Fruit fly (Drosophila melanogaster) whole organism, embryonic: ENCODE results near the gene Lcp65Ag2.
A peak's percentile ranks its signal among the peaks of the same experiment; 100 is the strongest.

Experiments used
- Antp ChIP-seq: fragments of 200-800 bp; sonication (Bioruptor generic); optimal IDR thresholded peaks from 3 replicates; lab custom pipeline; 2016; ENCODE audit warnings: missing biosample characterization, missing genetic modification characterization
- Asciz ChIP-seq: fragments of 200-800 bp; sonication (Bioruptor generic); optimal IDR thresholded peaks from 2 replicates; lab custom pipeline; 2017; ENCODE audit warnings: missing biosample characterization, mild to moderate bottlenecking, missing genetic modification characterization, missing genetic modification reagents
- CG12219 ChIP-seq: fragments of 200-800 bp; sonication (Bioruptor generic); optimal IDR thresholded peaks from 3 replicates; lab custom pipeline; 2018; ENCODE audit warnings: missing biosample characterization, mild to moderate bottlenecking, missing genetic modification characterization
- CG16779 ChIP-seq: fragments of 200-800 bp; sonication (Bioruptor generic); IDR thresholded peaks from 2 replicates; pipeline ENCODE4 v1.3.6; 2022; ENCODE audit warnings: missing biosample characterization, missing genetic modification characterization
- CG17186 ChIP-seq: fragments of 200-800 bp; sonication (Bioruptor generic); optimal IDR thresholded peaks from 3 replicates; lab custom pipeline; 2017; ENCODE audit warnings: missing biosample characterization, missing genetic modification reagents, missing genetic modification characterization
- CG17568 ChIP-seq: fragments of 200-800 bp; sonication (Bioruptor generic); optimal IDR thresholded peaks from 2 replicates; lab custom pipeline; 2018; ENCODE audit warnings: missing biosample characterization, mild to moderate bottlenecking, missing genetic modification characterization, moderate library complexity
- CG17912 ChIP-seq: fragments of 200-800 bp; sonication (Bioruptor generic); optimal IDR thresholded peaks from 2 replicates; lab custom pipeline; 2018; ENCODE audit warnings: missing biosample characterization, mild to moderate bottlenecking, missing genetic modification characterization
- CG2120 ChIP-seq: fragments of 200-800 bp; sonication (Bioruptor generic); optimal IDR thresholded peaks from 3 replicates; lab custom pipeline; 2016; ENCODE audit warnings: missing biosample characterization, missing genetic modification characterization
- CG32532 ChIP-seq: fragments of 200-800 bp; sonication (Bioruptor generic); IDR thresholded peaks from 2 replicates; pipeline ENCODE4 v1.3.6; 2022; ENCODE audit warnings: missing biosample characterization, missing genetic modification characterization
- CG32772 ChIP-seq: fragments of 200-800 bp; sonication (Bioruptor generic); IDR thresholded peaks from 2 replicates; pipeline ENCODE4 v1.3.6; 2022; ENCODE audit warnings: missing biosample characterization, missing genetic modification characterization
- CG33213 ChIP-seq: fragments of 200-800 bp; sonication (Bioruptor generic); optimal IDR thresholded peaks from 3 replicates; lab custom pipeline; 2016; ENCODE audit warnings: missing biosample characterization, missing genetic modification characterization
- CG3995 ChIP-seq: fragments of 200-800 bp; sonication (Bioruptor generic); optimal IDR thresholded peaks from 3 replicates; lab custom pipeline; 2016; ENCODE audit warnings: missing biosample characterization, missing genetic modification characterization
- CG4360 ChIP-seq: fragments of 200-800 bp; sonication (Bioruptor generic); IDR thresholded peaks from 2 replicates; pipeline ENCODE4 v1.3.6; 2022; ENCODE audit warnings: missing biosample characterization, missing genetic modification characterization
- CG4617 ChIP-seq: fragments of 200-800 bp; sonication (Bioruptor generic); optimal IDR thresholded peaks from 3 replicates; lab custom pipeline; 2016; ENCODE audit warnings: missing biosample characterization, missing genetic modification characterization, borderline replicate concordance
- CG4854 ChIP-seq: fragments of 200-800 bp; sonication (Bioruptor generic); optimal IDR thresholded peaks from 2 replicates; lab custom pipeline; 2016; ENCODE audit warnings: missing biosample characterization, missing genetic modification characterization, inconsistent platforms
- CG6654 ChIP-seq: fragments of 200-800 bp; sonication (Bioruptor generic); optimal IDR thresholded peaks from 2 replicates; lab custom pipeline; 2017; ENCODE audit warnings: missing biosample characterization, mild to moderate bottlenecking, missing genetic modification characterization
- CG6765 ChIP-seq: fragments of 200-800 bp; sonication (Bioruptor generic); optimal IDR thresholded peaks from 3 replicates; lab custom pipeline; 2017; ENCODE audit warnings: missing biosample characterization, mild to moderate bottlenecking, missing genetic modification characterization
- CG6791 ChIP-seq: fragments of 200-800 bp; sonication (Bioruptor generic); IDR thresholded peaks from 3 replicates; pipeline ENCODE4 v1.3.6; 2022; ENCODE audit warnings: missing biosample characterization, missing genetic modification characterization; ENCODE audit not compliant: partially characterized antibody
- CG7271 ChIP-seq: fragments of 200-800 bp; sonication (Bioruptor generic); optimal IDR thresholded peaks from 2 replicates; lab custom pipeline; 2018; ENCODE audit warnings: missing biosample characterization, mild to moderate bottlenecking, missing genetic modification characterization, moderate library complexity
- D19A ChIP-seq: fragments of 200-800 bp; optimal IDR thresholded peaks from 3 replicates; lab custom pipeline; 2019; ENCODE audit warnings: missing biosample characterization, mild to moderate bottlenecking, missing genetic modification characterization, moderate library complexity
- Dad ChIP-seq: fragments of 200-800 bp; sonication (Bioruptor generic); optimal IDR thresholded peaks from 3 replicates; lab custom pipeline; 2016; ENCODE audit warnings: missing biosample characterization, missing genetic modification characterization
- Dll ChIP-seq: fragments of 200-800 bp; sonication (Bioruptor generic); IDR thresholded peaks from 4 replicates; pipeline ENCODE4 v1.3.6; 2022; ENCODE audit warnings: missing biosample characterization, missing genetic modification characterization; ENCODE audit not compliant: partially characterized antibody
- Ets97D ChIP-seq: fragments of 200-800 bp; sonication (Bioruptor generic); optimal IDR thresholded peaks from 3 replicates; lab custom pipeline; 2016; ENCODE audit warnings: missing biosample characterization, missing genetic modification characterization
- Fer2 ChIP-seq: fragments of 200-800 bp; sonication (Bioruptor generic); optimal IDR thresholded peaks from 2 replicates; lab custom pipeline; 2018; ENCODE audit warnings: missing biosample characterization, mild to moderate bottlenecking, missing genetic modification characterization, moderate library complexity
- Hmr ChIP-seq: fragments of 200-800 bp; sonication (Bioruptor generic); optimal IDR thresholded peaks from 3 replicates; lab custom pipeline; 2017; ENCODE audit warnings: mild to moderate bottlenecking, missing biosample characterization, missing genetic modification reagents, missing genetic modification characterization
- Jarid2 ChIP-seq: fragments of 200-800 bp; sonication (Bioruptor generic); optimal IDR thresholded peaks from 3 replicates; lab custom pipeline; 2017; ENCODE audit warnings: mild to moderate bottlenecking, missing biosample characterization, missing genetic modification reagents, missing genetic modification characterization
- Lpt ChIP-seq: fragments of >200 bp; optimal IDR thresholded peaks from 2 replicates; lab custom pipeline; 2018; ENCODE audit warnings: missing biosample characterization, missing genetic modification characterization
- MBD-R2 ChIP-seq: fragments of 200-800 bp; sonication (Bioruptor generic); IDR thresholded peaks from 2 replicates; pipeline ENCODE4 v1.3.6; 2022; ENCODE audit warnings: missing biosample characterization, missing genetic modification characterization
- NC2β ChIP-seq: fragments of 200-800 bp; sonication (Bioruptor generic); optimal IDR thresholded peaks from 2 replicates; lab custom pipeline; 2016; ENCODE audit warnings: missing biosample characterization, missing genetic modification characterization
- PHDP ChIP-seq: fragments of 200-800 bp; sonication (Bioruptor generic); optimal IDR thresholded peaks from 3 replicates; lab custom pipeline; 2018; ENCODE audit warnings: missing biosample characterization, mild to moderate bottlenecking, missing genetic modification characterization, moderate library complexity
- Xbp1 ChIP-seq: fragments of 200-800 bp; sonication (Bioruptor generic); optimal IDR thresholded peaks from 3 replicates; lab custom pipeline; 2016; ENCODE audit warnings: missing biosample characterization, mild to moderate bottlenecking, missing genetic modification characterization
- ap ChIP-seq: fragments of 200-800 bp; sonication (Bioruptor generic); IDR thresholded peaks from 2 replicates; pipeline ENCODE4 v1.3.6; 2022; ENCODE audit warnings: missing biosample characterization, missing genetic modification characterization
- ara ChIP-seq: fragments of 200-800 bp; sonication (Bioruptor generic); IDR thresholded peaks from 2 replicates; pipeline ENCODE4 v1.3.6; 2022; ENCODE audit warnings: missing biosample characterization, missing genetic modification characterization
- dysf ChIP-seq: fragments of 200-800 bp; sonication (Bioruptor generic); IDR thresholded peaks from 3 replicates; pipeline ENCODE4 v1.3.6; 2022; ENCODE audit warnings: missing biosample characterization, missing genetic modification characterization
- emc ChIP-seq: fragments of 200-800 bp; sonication (Bioruptor generic); optimal IDR thresholded peaks from 2 replicates; lab custom pipeline; 2016; ENCODE audit warnings: missing biosample characterization, missing genetic modification characterization
- eve ChIP-seq, 2 experiments: fragments of >200 bp; optimal IDR thresholded peaks; 2 replicates each; lab custom pipeline; 2017; ENCODE audit warnings: missing biosample characterization in 2 of 2, missing genetic modification characterization in 2 of 2
- fd3F ChIP-seq: fragments of 200-800 bp; sonication (Bioruptor generic); optimal IDR thresholded peaks from 2 replicates; lab custom pipeline; 2018; ENCODE audit warnings: missing biosample characterization, mild to moderate bottlenecking, missing genetic modification characterization, moderate library complexity
- fru ChIP-seq: fragments of >200 bp; optimal IDR thresholded peaks from 2 replicates; lab custom pipeline; 2017
- grau ChIP-seq: fragments of 200-800 bp; optimal IDR thresholded peaks from 3 replicates; lab custom pipeline; 2019; ENCODE audit warnings: missing biosample characterization, mild to moderate bottlenecking, missing genetic modification characterization, moderate library complexity
- her ChIP-seq: fragments of 200-800 bp; sonication (Bioruptor generic); optimal IDR thresholded peaks from 2 replicates; lab custom pipeline; 2016; ENCODE audit warnings: missing biosample characterization, missing genetic modification characterization
- nerfin-2 ChIP-seq: fragments of 200-800 bp; sonication (Bioruptor generic); IDR thresholded peaks from 2 replicates; pipeline ENCODE4 v1.3.6; 2022; ENCODE audit warnings: missing biosample characterization, missing genetic modification characterization; ENCODE audit not compliant: partially characterized antibody
- pan ChIP-seq, 4 experiments: fragments of >200 bp in 3 of 4; fragments of 200-800 bp in 1 of 4; sonication (Bioruptor generic) in 1 of 4; optimal IDR thresholded peaks in 3 of 4; IDR thresholded peaks in 1 of 4; 2 replicates each; pipeline versions ENCODE4 v1.3.6 to Lab custom; 2017 to 2022; ENCODE audit warnings: missing biosample characterization in 2 of 4, missing genetic modification characterization in 2 of 4, mixed read lengths in 1 of 4
- prd ChIP-seq, 3 experiments: fragments of >200 bp in 2 of 3; fragments of 200-800 bp in 1 of 3; sonication (Bioruptor generic) in 1 of 3; optimal IDR thresholded peaks in 2 of 3; IDR thresholded peaks in 1 of 3; 2 replicates in 2 of 3; 3 replicates in 1 of 3; pipeline versions ENCODE4 v1.3.6 to Lab custom; 2017 to 2022; ENCODE audit warnings: missing biosample characterization in 1 of 3, missing genetic modification characterization in 1 of 3
- rib ChIP-seq: fragments of 200-800 bp; sonication (Bioruptor generic); IDR thresholded peaks from 2 replicates; pipeline ENCODE4 v1.3.6; 2022; ENCODE audit warnings: missing biosample characterization, missing genetic modification characterization
- row ChIP-seq: fragments of 200-800 bp; sonication (Bioruptor generic); IDR thresholded peaks from 3 replicates; pipeline ENCODE4 v1.3.6; 2022; ENCODE audit warnings: missing biosample characterization, missing genetic modification characterization
- slou ChIP-seq: fragments of 200-800 bp; sonication (Bioruptor generic); optimal IDR thresholded peaks from 3 replicates; lab custom pipeline; 2016; ENCODE audit warnings: missing biosample characterization, missing genetic modification characterization
- sob ChIP-seq: fragments of 200-800 bp; sonication (Bioruptor generic); IDR thresholded peaks from 2 replicates; pipeline ENCODE4 v1.3.6; 2022; ENCODE audit warnings: missing biosample characterization, missing genetic modification characterization
- tio ChIP-seq: fragments of 200-800 bp; sonication (Bioruptor generic); optimal IDR thresholded peaks from 2 replicates; lab custom pipeline; 2017; ENCODE audit warnings: missing biosample characterization, missing genetic modification characterization, inconsistent platforms
- zfh1 ChIP-seq: fragments of 200-800 bp; sonication (Bioruptor generic); IDR thresholded peaks from 3 replicates; pipeline ENCODE4 v1.3.6; 2022; ENCODE audit warnings: missing biosample characterization, missing genetic modification characterization
- zfh2 ChIP-seq: fragments of 200-800 bp; sonication (Bioruptor generic); optimal IDR thresholded peaks from 2 replicates; lab custom pipeline; 2016; ENCODE audit warnings: missing biosample characterization, missing genetic modification characterization

Lcp65Ag2 gene

DNA sequence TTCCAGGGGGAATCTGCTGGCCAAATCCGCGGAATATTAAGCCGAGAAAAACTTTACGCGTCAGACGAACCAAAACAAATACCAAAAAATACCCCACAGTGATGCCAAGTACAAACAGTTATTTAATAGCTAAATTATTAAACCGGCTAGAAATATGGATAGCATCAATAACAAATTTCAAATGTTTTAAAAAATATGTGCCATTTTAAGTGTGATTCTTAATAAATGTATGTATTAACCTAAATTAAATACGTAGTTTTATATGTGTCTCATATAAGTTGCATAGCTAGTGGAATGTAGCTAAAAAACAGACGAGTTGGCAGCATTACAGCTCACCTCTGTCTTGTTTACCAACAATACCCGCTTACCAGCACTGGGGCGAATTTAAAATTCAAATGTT lies 48.4 kb upstream of the Lcp65Ag2 start, which contains the start of gene CG10274 (continued):
- TF ChIP-seq CG3995 (GFP tag; lab: Kevin White, UChicago) = peak; percentile 79
- peak; percentile 33 for TF ChIP-seq CG7271 (tag; lab: Kevin White, UChicago)
- peak; percentile 65 for TF ChIP-seq Ets97D (GFP tag; lab: Kevin White, UChicago)
- no peak for TF ChIP-seq Asciz (GFP tag; lab: Kevin White, UChicago)
- TF ChIP-seq emc (GFP tag; lab: Kevin White, UChicago) = peak; percentile 47
- no peak for TF ChIP-seq CG17568 (GFP tag; lab: Kevin White, UChicago)
- TF ChIP-seq zfh1 (GFP tag; lab: Robert Waterston, UW) = peak; percentile 53; the same call in 1 of the 3 replicates
- no peak for TF ChIP-seq eve (GFP tag; optimal IDR thresholded peaks at IDR 0.05; lab: Kevin White, UChicago)
- TF ChIP-seq zfh2 (GFP tag; lab: Kevin White, UChicago) = peak; percentile 80
- peak; percentile 87 for TF ChIP-seq Xbp1 (GFP tag; lab: Kevin White, UChicago)
- TF ChIP-seq Dad = peak; percentile 49
- no peak for TF ChIP-seq Dll (GFP tag; lab: Robert Waterston, UW)
- no peak for TF ChIP-seq pan (optimal IDR thresholded peaks at IDR 0.05; lab: Kevin White, UChicago)
- TF ChIP-seq pan (GFP tag; optimal IDR thresholded peaks at IDR 0.05 in 1 of 2, IDR thresholded peaks at IDR 0.05 in 1 of 2) = peak in 1 of 2 experiments; percentile 55
- TF ChIP-seq fd3F = peak; percentile 70
- TF ChIP-seq prd (optimal IDR thresholded peaks at IDR 0.05; lab: Kevin White, UChicago) = no peak
- TF ChIP-seq prd (GFP tag; IDR thresholded peaks at IDR 0.05; lab: Robert Waterston, UW) = peak; percentile 82
- TF ChIP-seq MBD-R2 (GFP tag; lab: Robert Waterston, UW) = peak; percentile 89
- TF ChIP-seq D19A = no peak
- no peak for TF ChIP-seq CG4360 (GFP tag; lab: Robert Waterston, UW)
- peak; percentile 66 for TF ChIP-seq CG32532
- TF ChIP-seq row (GFP tag; lab: Robert Waterston, UW) = peak; percentile 97
- peak; percentile 51 for TF ChIP-seq Antp (GFP tag; lab: Kevin White, UChicago)
- TF ChIP-seq CG12219 (GFP tag; lab: Kevin White, UChicago) = peak; percentile 2
- TF ChIP-seq CG17186 (GFP tag; lab: Kevin White, UChicago) = peak; percentile 66
- TF ChIP-seq grau (tag; lab: Kevin White, UChicago) = peak; percentile 83
- 0 out of 2 replicates have a peak, but pooled peaks have one; percentile 31 for TF ChIP-seq rib
- TF ChIP-seq ap (GFP tag; lab: Robert Waterston, UW) = no peak
- peak; percentile 18 for TF ChIP-seq CG6654
- peak; percentile 78 for TF ChIP-seq PHDP (tag; lab: Kevin White, UChicago)
- TF ChIP-seq Jarid2 = no peak
- peak; percentile 52; the same call in 1 of the 2 replicates for TF ChIP-seq CG32772
- no peak for TF ChIP-seq fru (lab: Kevin White, UChicago)
- no peak for TF ChIP-seq tio (GFP tag; lab: Kevin White, UChicago)
- no peak for TF ChIP-seq CG6791 (GFP tag; lab: Robert Waterston, UW)
- TF ChIP-seq dysf (GFP tag; lab: Robert Waterston, UW) = peak; percentile 66; the same call in 1 of the 3 replicates
- TF ChIP-seq sob = peak; percentile 84
- no peak for TF ChIP-seq ara (GFP tag; lab: Robert Waterston, UW)
- peak; percentile 91 for TF ChIP-seq CG2120 (GFP tag; lab: Kevin White, UChicago)
- TF ChIP-seq Lpt (GFP tag; lab: Kevin White, UChicago) = no peak
- TF ChIP-seq slou (GFP tag; lab: Kevin White, UChicago) = peak; percentile 76
- peak; percentile 72 for TF ChIP-seq Fer2
- no peak for TF ChIP-seq Hmr (GFP tag; lab: Kevin White, UChicago)
- peak; percentile 43 for TF ChIP-seq CG6765 (GFP tag; lab: Kevin White, UChicago)
- no peak for TF ChIP-seq nerfin-2 (GFP tag; lab: Robert Waterston, UW)
- peak; percentile 23 for TF ChIP-seq NC2β
- TF ChIP-seq her (GFP tag; lab: Kevin White, UChicago) = peak; percentile 13
- no peak for TF ChIP-seq CG17912 (GFP tag; lab: Kevin White, UChicago)
- no peak for TF ChIP-seq CG16779
- peak; percentile 63 for TF ChIP-seq CG4854 (GFP tag; lab: Kevin White, UChicago)
- peak; percentile 62 for TF ChIP-seq CG33213
- TF ChIP-seq CG4617 (GFP tag; lab: Kevin White, UChicago) = peak; percentile 84
